Worm (Caenorhabditis elegans) whole organism, early embryonic: ENCODE results near the gene Y80D4G.2.

Experiments
- B0310.2 ChIP-seq: sonication (generic microtip); optimal IDR thresholded peaks from 2 replicates; lab custom pipeline; 2016; ENCODE audit warnings: mild to moderate bottlenecking, missing genetic modification characterization, missing compliant biosample characterization
- F13C5.2 ChIP-seq: sonication (generic microtip); optimal IDR thresholded peaks from 2 replicates; lab custom pipeline; 2017; ENCODE audit warnings: mild to moderate bottlenecking, missing genetic modification characterization, inconsistent platforms, missing compliant biosample characterization
- aly-1 ChIP-seq: sonication (generic microtip); optimal IDR thresholded peaks from 2 replicates; lab custom pipeline; 2016; ENCODE audit warnings: missing genetic modification characterization, missing compliant biosample characterization
- ama-1 ChIP-seq: fragments of 150-350 bp; optimal IDR thresholded peaks from 2 replicates; lab custom pipeline; 2014
- ceh-13 ChIP-seq: fragments of 200-800 bp; sonication (Bioruptor generic); optimal IDR thresholded peaks from 2 replicates; lab custom pipeline; 2018; ENCODE audit warnings: mild to moderate bottlenecking, missing genetic modification characterization, missing compliant biosample characterization
- ceh-36 ChIP-seq: sonication (generic microtip); optimal IDR thresholded peaks from 2 replicates; lab custom pipeline; 2016; ENCODE audit warnings: missing genetic modification characterization, inconsistent platforms, missing compliant biosample characterization
- ets-7 ChIP-seq: sonication (generic microtip); optimal IDR thresholded peaks from 2 replicates; lab custom pipeline; 2016; ENCODE audit warnings: missing genotype, missing genetic modification characterization, missing compliant biosample characterization
- flt-1 ChIP-seq: fragments of 200-800 bp; sonication (Bioruptor generic); IDR thresholded peaks from 2 replicates; pipeline ENCODE4 v1.3.6; 2022; ENCODE audit warnings: missing genetic modification characterization, missing compliant biosample characterization
- hmbx-1 ChIP-seq: sonication (generic microtip); optimal IDR thresholded peaks from 2 replicates; lab custom pipeline; 2016; ENCODE audit warnings: mild to moderate bottlenecking, missing genetic modification characterization, missing compliant biosample characterization
- hmg-4 ChIP-seq: fragments of 200-800 bp; sonication (Bioruptor generic); optimal IDR thresholded peaks from 2 replicates; lab custom pipeline; 2018; ENCODE audit warnings: mild to moderate bottlenecking, missing genetic modification characterization, missing compliant biosample characterization
- hnd-1 ChIP-seq: sonication (generic microtip); optimal IDR thresholded peaks from 2 replicates; lab custom pipeline; 2016; ENCODE audit warnings: missing genetic modification characterization, missing compliant biosample characterization
- pes-1 ChIP-seq: fragments of 200-800 bp; sonication (Bioruptor generic); IDR thresholded peaks from 2 replicates; pipeline ENCODE4 v1.3.6; 2022; ENCODE audit warnings: missing genetic modification reagents, missing genetic modification characterization, missing compliant biosample characterization
- scrt-1 ChIP-seq: fragments of 200-800 bp; sonication (Bioruptor generic); IDR thresholded peaks from 2 replicates; pipeline ENCODE4 v1.3.6; 2022; ENCODE audit warnings: missing genetic modification characterization, missing compliant biosample characterization
- sea-1 ChIP-seq: fragments of 200-800 bp; sonication (Bioruptor generic); conservative IDR thresholded peaks from 2 replicates; pipeline ENCODE4 v1.3.6; 2022; ENCODE audit warnings: missing genetic modification characterization, missing compliant biosample characterization
- tbx-11 ChIP-seq: fragments of 200-800 bp; sonication (Bioruptor generic); IDR thresholded peaks from 2 replicates; pipeline ENCODE4 v1.3.6; 2022; ENCODE audit warnings: missing genetic modification characterization, missing compliant biosample characterization
- tbx-37 ChIP-seq: fragments of 200-800 bp; sonication (Bioruptor generic); conservative IDR thresholded peaks from 2 replicates; pipeline ENCODE4 v1.3.6; 2022; ENCODE audit warnings: missing genetic modification reagents, missing genetic modification characterization, missing compliant biosample characterization
- tra-4 ChIP-seq: sonication (generic microtip); optimal IDR thresholded peaks from 2 replicates; lab custom pipeline; 2017; ENCODE audit warnings: missing genetic modification characterization, missing compliant biosample characterization

Gene Y80D4G.2

ce11 chrIII:7619846-7620245, 25.5 kb upstream of the Y80D4G.2 start:
- TF ChIP-seq sea-1 (GFP tag; lab: Robert Waterston, UW) (no peak), pes-1 (no peak), scrt-1 (no peak), ceh-36 (tag; lab: Kevin White, UChicago) (no peak), ama-1 (lab: Kevin White, UChicago) (no peak), hnd-1 (tag; lab: Kevin White, UChicago) (no peak), flt-1 (GFP tag; lab: Robert Waterston, UW) (no peak), aly-1 (tag; lab: Kevin White, UChicago) (no peak), ceh-13 (GFP tag; lab: Kevin White, UChicago) (no peak), ets-7 (no peak), B0310.2 (tag; lab: Kevin White, UChicago) (no peak)

ce11 chrIII:7618294-7618693, 23.9 kb upstream of the Y80D4G.2 start:
- TF ChIP-seq sea-1 (GFP tag; lab: Robert Waterston, UW) (no peak), pes-1 (no peak), hnd-1 (tag; lab: Kevin White, UChicago) (no peak), flt-1 (GFP tag; lab: Robert Waterston, UW) (no peak), ets-7 (no peak)

ce11 chrIII:7616228-7616627, 21.8 kb upstream of the Y80D4G.2 start, which contains the start of gene T04A6.1:
Gene T04A6.1, plus strand, starts transcription at chrIII:7616528.
- no peak for TF ChIP-seq ets-7
- TF ChIP-seq F13C5.2 (tag; lab: Kevin White, UChicago) = no peak
- no peak for TF ChIP-seq scrt-1
- TF ChIP-seq ama-1 (lab: Kevin White, UChicago) = no peak
- TF ChIP-seq tra-4 (tag; lab: Kevin White, UChicago) = no peak
- no peak for TF ChIP-seq ceh-36 (tag; lab: Kevin White, UChicago)
- no peak for TF ChIP-seq hmg-4
- no peak for TF ChIP-seq ceh-13 (GFP tag; lab: Kevin White, UChicago)
- TF ChIP-seq sea-1 (GFP tag; lab: Robert Waterston, UW) = no peak

ce11 chrIII:7614530-7614929, 20.1 kb upstream of the Y80D4G.2 start, which contains the start of gene T04A6.2:
Gene T04A6.2, plus strand, starts transcription at chrIII:7614830.
- TF ChIP-seq flt-1 (GFP tag; lab: Robert Waterston, UW) = no peak
- TF ChIP-seq aly-1 (tag; lab: Kevin White, UChicago) = no peak
- TF ChIP-seq pes-1 = no peak
- TF ChIP-seq ceh-36 (tag; lab: Kevin White, UChicago) = no peak
- no peak for TF ChIP-seq ceh-13 (GFP tag; lab: Kevin White, UChicago)
- no peak for TF ChIP-seq ama-1 (lab: Kevin White, UChicago)

- no peak for TF ChIP-seq scrt-1
- TF ChIP-seq ceh-13 (GFP tag; lab: Kevin White, UChicago) = no peak
- no peak for TF ChIP-seq aly-1 (tag; lab: Kevin White, UChicago)
- TF ChIP-seq hnd-1 (tag; lab: Kevin White, UChicago) = no peak
- no peak for TF ChIP-seq hmg-4
- no peak for TF ChIP-seq ets-7
- no peak for TF ChIP-seq ceh-36 (tag; lab: Kevin White, UChicago)
- no peak for TF ChIP-seq ama-1 (lab: Kevin White, UChicago)
- TF ChIP-seq flt-1 (GFP tag; lab: Robert Waterston, UW) = no peak
- no peak for TF ChIP-seq B0310.2 (tag; lab: Kevin White, UChicago)
- no peak for TF ChIP-seq hmbx-1 (tag; lab: Kevin White, UChicago)
- no peak for TF ChIP-seq pes-1
- TF ChIP-seq tbx-37 (GFP tag; lab: Robert Waterston, UW) = no peak
- no peak for TF ChIP-seq tra-4 (tag; lab: Kevin White, UChicago)
- no peak for TF ChIP-seq sea-1 (GFP tag; lab: Robert Waterston, UW)
These were observed 14.8 kb upstream of the Y80D4G.2 start, which contains the start of gene nsph-4.3 for ce11 chrIII:7609168-7609567. Gene nsph-4.3, minus strand, starts transcription at chrIII:7609268.

ce11 chrIII:7608223-7608622, 13.8 kb upstream of the Y80D4G.2 start, which contains the start of gene T04A6.3:
Gene T04A6.3, minus strand, starts transcription at chrIII:7608323.
- TF ChIP-seq ceh-13 (GFP tag; lab: Kevin White, UChicago) (no peak), hmbx-1 (tag; lab: Kevin White, UChicago) (no peak), flt-1 (GFP tag; lab: Robert Waterston, UW) (no peak), F13C5.2 (tag; lab: Kevin White, UChicago) (no peak), hmg-4 (no peak), scrt-1 (no peak), aly-1 (tag; lab: Kevin White, UChicago) (no peak), tra-4 (tag; lab: Kevin White, UChicago) (no peak)

- no peak for TF ChIP-seq tbx-11 (GFP tag; lab: Robert Waterston, UW)
- no peak for TF ChIP-seq ama-1 (lab: Kevin White, UChicago)
- TF ChIP-seq ets-7 = no peak
- no peak for TF ChIP-seq hmg-4
These were observed 975 bp downstream of the Y80D4G.2 start, which contains the start of gene R13A5.11 for ce11 chrIII:7593285-7593928. Gene R13A5.11, minus strand, starts transcription at chrIII:7593335.

ce11 chrIII:7588214-7588613, 6.2 kb downstream of the Y80D4G.2 start, which contains the start of gene R13A5.15:
Gene R13A5.15, minus strand, starts transcription at chrIII:7588314.
- TF ChIP-seq ceh-36 (tag; lab: Kevin White, UChicago) (no peak), B0310.2 (tag; lab: Kevin White, UChicago) (no peak), tra-4 (tag; lab: Kevin White, UChicago) (no peak), pes-1 (no peak), ceh-13 (GFP tag; lab: Kevin White, UChicago) (no peak), sea-1 (GFP tag; lab: Robert Waterston, UW) (no peak), tbx-11 (GFP tag; lab: Robert Waterston, UW) (no peak), scrt-1 (no peak), ama-1 (lab: Kevin White, UChicago) (no peak), ets-7 (no peak), hmbx-1 (tag; lab: Kevin White, UChicago) (no peak), F13C5.2 (tag; lab: Kevin White, UChicago) (no peak), tbx-37 (GFP tag; lab: Robert Waterston, UW) (no peak), flt-1 (GFP tag; lab: Robert Waterston, UW) (no peak), aly-1 (tag; lab: Kevin White, UChicago) (no peak), hnd-1 (tag; lab: Kevin White, UChicago) (no peak), hmg-4 (no peak)
